Worm (Caenorhabditis elegans): ENCODE results near the gene cal-1.

- TF ChIP-seq fos-1 (tag; optimal IDR thresholded peaks at IDR 0.05) (no peak), lin-39 (tag; optimal IDR thresholded peaks at IDR 0.05) (no peak), nhr-41 (GFP tag; IDR thresholded peaks at IDR 0.05) (no peak), pqm-1 (tag; optimal IDR thresholded peaks at IDR 0.05) (no peak), mep-1 (tag; optimal IDR thresholded peaks at IDR 0.05) (no peak), pha-4 (GFP tag; IDR thresholded peaks at IDR 0.05) (no peak), pha-4 (tag; optimal IDR thresholded peaks at IDR 0.05) (no peak), zag-1 (tag; optimal IDR thresholded peaks at IDR 0.05) (no peak), nhr-77 (tag; optimal IDR thresholded peaks at IDR 0.05) (no peak), daf-8 (GFP tag; IDR thresholded peaks at IDR 0.05) (no peak), ceh-82 (tag; optimal IDR thresholded peaks at IDR 0.05) (no peak)
These were observed 47.9 kb upstream of the cal-1 start for ce11 chrV:12564902-12565301.

Data from whole organism, L4 larva.